Worm (Caenorhabditis elegans) whole organism, L1 larva: ENCODE data around the gene F53H4.3.
A peak's percentile ranks its signal among the peaks of the same experiment; 100 is the strongest.

ENCODE experiments used
- C04F5.9 ChIP-seq: sonication (generic microtip); optimal IDR thresholded peaks from 2 replicates; lab custom pipeline; 2016; ENCODE audit warnings: missing genetic modification characterization, missing compliant biosample characterization
- C34B4.2 ChIP-seq: sonication (generic microtip); optimal IDR thresholded peaks from 2 replicates; lab custom pipeline; 2017; ENCODE audit warnings: mild to moderate bottlenecking, missing genetic modification characterization, missing compliant biosample characterization
- F16B12.6 ChIP-seq: fragments of 150-350 bp; optimal IDR thresholded peaks from 2 replicates; lab custom pipeline; 2014; ENCODE audit warnings: missing biosample characterization, missing genetic modification characterization
- Y116A8C.19 ChIP-seq: sonication (generic microtip); optimal IDR thresholded peaks from 2 replicates; lab custom pipeline; 2016; ENCODE audit warnings: missing compliant biosample characterization, missing genetic modification characterization, borderline replicate concordance
- alr-1 ChIP-seq: fragments of 200-800 bp; sonication (Bioruptor generic); optimal IDR thresholded peaks from 2 replicates; lab custom pipeline; 2018; ENCODE audit warnings: borderline replicate concordance, mild to moderate bottlenecking, missing genetic modification characterization, missing compliant biosample characterization
- ceh-63 ChIP-seq: fragments of 200-800 bp; sonication (Bioruptor generic); optimal IDR thresholded peaks from 2 replicates; lab custom pipeline; 2018; ENCODE audit warnings: mild to moderate bottlenecking, missing genetic modification characterization, missing compliant biosample characterization
- ceh-8 ChIP-seq: fragments of 200-800 bp; sonication (Bioruptor generic); optimal IDR thresholded peaks from 2 replicates; lab custom pipeline; 2018; ENCODE audit warnings: mild to moderate bottlenecking, missing genetic modification characterization, moderate library complexity, missing compliant biosample characterization
- ceh-82 ChIP-seq, 3 experiments: fragments of 150-350 bp in 1 of 3; sonication (generic microtip) in 2 of 3; optimal IDR thresholded peaks; 2 replicates each; lab custom pipeline; 2014 to 2017; ENCODE audit warnings: missing biosample characterization in 3 of 3, missing genetic modification characterization in 3 of 3
- ces-1 ChIP-seq: fragments of 150-350 bp; optimal IDR thresholded peaks from 2 replicates; lab custom pipeline; 2014; ENCODE audit warnings: missing biosample characterization, missing genetic modification reagents, missing genetic modification characterization
- dpl-1 ChIP-seq, 3 experiments: fragments of 150-350 bp in 2 of 3; sonication (generic microtip) in 1 of 3; optimal IDR thresholded peaks; 2 replicates each; lab custom pipeline; 2014 to 2017; ENCODE audit warnings: missing biosample characterization in 3 of 3, missing genetic modification characterization in 3 of 3, missing genetic modification reagents in 3 of 3
- dsc-1 ChIP-seq: sonication (generic microtip); optimal IDR thresholded peaks from 2 replicates; lab custom pipeline; 2016; ENCODE audit warnings: mild to moderate bottlenecking, missing genetic modification characterization, missing compliant biosample characterization
- efl-1 ChIP-seq, 4 experiments: fragments of 150-350 bp; optimal IDR thresholded peaks in 3 of 4; peaks in 1 of 4; 1 replicate in 1 of 4; 2 replicates in 3 of 4; lab custom pipeline; 2014; ENCODE audit warnings: missing biosample characterization in 2 of 4, missing genetic modification characterization in 2 of 4, missing genetic modification reagents in 2 of 4
- egl-13 ChIP-seq: sonication (generic microtip); optimal IDR thresholded peaks from 2 replicates; lab custom pipeline; 2016; ENCODE audit warnings: missing genotype, missing genetic modification reagents, missing genetic modification characterization, missing compliant biosample characterization
- egl-27 ChIP-seq, 2 experiments: fragments of 150-350 bp in 1 of 2; sonication (generic microtip); optimal IDR thresholded peaks; 3 replicates each; lab custom pipeline; 2017 to 2018; ENCODE audit warnings: missing biosample characterization in 2 of 2, missing genetic modification characterization in 2 of 2, missing genetic modification reagents in 2 of 2
- elt-2 ChIP-seq: sonication (generic microtip); optimal IDR thresholded peaks from 2 replicates; lab custom pipeline; 2016; ENCODE audit warnings: missing genetic modification characterization, mild to moderate bottlenecking, inconsistent platforms, missing compliant biosample characterization, missing genetic modification reagents
- elt-3 ChIP-seq, 6 experiments: fragments of 150-350 bp in 1 of 6; sonication (generic microtip); optimal IDR thresholded peaks; 2 replicates each; lab custom pipeline; 2017 to 2018; ENCODE audit warnings: missing biosample characterization in 6 of 6, missing genetic modification characterization in 6 of 6, inconsistent platforms in 1 of 6
- ets-5 ChIP-seq: fragments of 200-800 bp; sonication (Bioruptor generic); IDR thresholded peaks from 2 replicates; pipeline ENCODE4 v1.3.6; 2022; ENCODE audit warnings: missing genetic modification characterization, missing compliant biosample characterization
- fkh-10 ChIP-seq: sonication (generic microtip); optimal IDR thresholded peaks from 2 replicates; lab custom pipeline; 2017; ENCODE audit warnings: missing biosample characterization, missing genetic modification reagents, missing genetic modification characterization
- fkh-8 ChIP-seq: sonication (generic microtip); optimal IDR thresholded peaks from 2 replicates; lab custom pipeline; 2016; ENCODE audit warnings: mild to moderate bottlenecking, missing genetic modification characterization, missing compliant biosample characterization
- fos-1 ChIP-seq: fragments of 150-350 bp; optimal IDR thresholded peaks from 2 replicates; lab custom pipeline; 2014; ENCODE audit warnings: missing biosample characterization, missing genetic modification characterization
- hlh-17 ChIP-seq: fragments of 200-800 bp; sonication (Bioruptor generic); optimal IDR thresholded peaks from 2 replicates; lab custom pipeline; 2018; ENCODE audit warnings: missing genetic modification characterization, mild to moderate bottlenecking, missing compliant biosample characterization, moderate library complexity, borderline replicate concordance
- hlh-4 ChIP-seq: sonication (generic microtip); optimal IDR thresholded peaks from 2 replicates; lab custom pipeline; 2016; ENCODE audit warnings: mild to moderate bottlenecking, missing genetic modification characterization, missing compliant biosample characterization
- isw-1 ChIP-seq: fragments of 200-800 bp; sonication (Bioruptor generic); IDR thresholded peaks from 2 replicates; pipeline ENCODE4 v1.3.6; 2022; ENCODE audit warnings: missing genetic modification characterization, missing compliant biosample characterization
- lin-13 ChIP-seq: fragments of 150-350 bp; optimal IDR thresholded peaks from 2 replicates; lab custom pipeline; 2014; ENCODE audit warnings: missing biosample characterization, missing genetic modification reagents, missing genetic modification characterization
- lin-14 ChIP-seq: fragments of 200-800 bp; sonication (Bioruptor generic); optimal IDR thresholded peaks from 2 replicates; lab custom pipeline; 2018; ENCODE audit warnings: mild to moderate bottlenecking, missing genetic modification characterization, moderate library complexity, missing compliant biosample characterization
- lin-15B ChIP-seq: fragments of 150-350 bp; sonication (generic microtip); optimal IDR thresholded peaks from 3 replicates; lab custom pipeline; 2014; ENCODE audit warnings: missing biosample characterization, missing genetic modification characterization
- lin-39 ChIP-seq: fragments of 150-350 bp; optimal IDR thresholded peaks from 2 replicates; lab custom pipeline; 2014; ENCODE audit warnings: missing biosample characterization, missing genetic modification reagents, missing genetic modification characterization
- lir-3 ChIP-seq: sonication (generic microtip); optimal IDR thresholded peaks from 2 replicates; lab custom pipeline; 2016; ENCODE audit warnings: mild to moderate bottlenecking, missing genetic modification characterization, moderate library complexity, missing compliant biosample characterization; ENCODE audit not compliant: poor library complexity
- mab-9 ChIP-seq: fragments of 200-800 bp; sonication (Bioruptor generic); IDR thresholded peaks from 2 replicates; pipeline ENCODE4 v1.3.6; 2022; ENCODE audit warnings: missing genetic modification reagents, missing genetic modification characterization, missing compliant biosample characterization
- mef-2 ChIP-seq: fragments of 150-350 bp; optimal IDR thresholded peaks from 2 replicates; lab custom pipeline; 2014; ENCODE audit warnings: missing biosample characterization, missing genetic modification characterization
- mep-1 ChIP-seq: fragments of 150-350 bp; optimal IDR thresholded peaks from 2 replicates; lab custom pipeline; 2014; ENCODE audit warnings: missing biosample characterization, missing genetic modification characterization
- nhr-19 ChIP-seq: fragments of 200-800 bp; sonication (Bioruptor generic); conservative IDR thresholded peaks from 2 replicates; pipeline ENCODE4 v1.3.6; 2022; ENCODE audit warnings: missing genetic modification characterization, missing compliant biosample characterization
- nhr-20 ChIP-seq: sonication (generic microtip); optimal IDR thresholded peaks from 2 replicates; lab custom pipeline; 2016; ENCODE audit warnings: mild to moderate bottlenecking, missing genetic modification characterization, missing compliant biosample characterization
- nhr-47 ChIP-seq: sonication (generic microtip); optimal IDR thresholded peaks from 2 replicates; lab custom pipeline; 2016; ENCODE audit warnings: mild to moderate bottlenecking, missing genetic modification characterization, moderate library complexity, missing compliant biosample characterization
- nhr-76 ChIP-seq: sonication (generic microtip); optimal IDR thresholded peaks from 2 replicates; lab custom pipeline; 2017; ENCODE audit warnings: missing biosample characterization, missing genetic modification characterization
- nhr-77 ChIP-seq: fragments of 150-350 bp; optimal IDR thresholded peaks from 2 replicates; lab custom pipeline; 2014; ENCODE audit warnings: missing biosample characterization, missing genetic modification characterization
- nhr-84 ChIP-seq: sonication (generic microtip); optimal IDR thresholded peaks from 2 replicates; lab custom pipeline; 2017; ENCODE audit warnings: missing biosample characterization, missing genetic modification characterization
- pag-3 ChIP-seq: sonication (generic microtip); optimal IDR thresholded peaks from 2 replicates; lab custom pipeline; 2017; ENCODE audit warnings: missing genetic modification characterization, mild to moderate bottlenecking, missing compliant biosample characterization, antibody characterized with exemption, borderline replicate concordance; ENCODE audit not compliant: insufficient read depth
- skn-1 ChIP-seq: fragments of 150-350 bp; optimal IDR thresholded peaks from 2 replicates; lab custom pipeline; 2014; ENCODE audit warnings: missing biosample characterization, missing genetic modification characterization
- snpc-4 ChIP-seq: fragments of 150-350 bp; optimal IDR thresholded peaks from 2 replicates; lab custom pipeline; 2014; ENCODE audit warnings: missing biosample characterization, missing genetic modification characterization
- snu-23 ChIP-seq: sonication (generic microtip); optimal IDR thresholded peaks from 2 replicates; lab custom pipeline; 2016; ENCODE audit warnings: missing genetic modification characterization, missing compliant biosample characterization
- sox-4 ChIP-seq: sonication (generic microtip); optimal IDR thresholded peaks from 2 replicates; lab custom pipeline; 2016; ENCODE audit warnings: missing genetic modification characterization, missing compliant biosample characterization
- sptf-1 ChIP-seq: fragments of 150-350 bp; optimal IDR thresholded peaks from 2 replicates; lab custom pipeline; 2014; ENCODE audit warnings: missing biosample characterization, missing genetic modification characterization
- swsn-7 ChIP-seq: sonication (generic microtip); optimal IDR thresholded peaks from 2 replicates; lab custom pipeline; 2016; ENCODE audit warnings: missing genetic modification characterization, missing compliant biosample characterization
- unc-130 ChIP-seq: fragments of 150-350 bp; optimal IDR thresholded peaks from 2 replicates; lab custom pipeline; 2017; ENCODE audit warnings: missing biosample characterization, missing genetic modification characterization, inconsistent platforms
- unc-30 ChIP-seq: sonication (generic microtip); optimal IDR thresholded peaks from 2 replicates; lab custom pipeline; 2017; ENCODE audit warnings: missing biosample characterization, missing genetic modification characterization
- unc-62 ChIP-seq: fragments of 150-350 bp; optimal IDR thresholded peaks from 2 replicates; lab custom pipeline; 2014; ENCODE audit warnings: missing biosample characterization, missing genetic modification reagents, missing genetic modification characterization
- unc-86 ChIP-seq: sonication (generic microtip); optimal IDR thresholded peaks from 2 replicates; lab custom pipeline; 2016; ENCODE audit warnings: missing genetic modification characterization, missing compliant biosample characterization
- vab-15 ChIP-seq: sonication (generic microtip); optimal IDR thresholded peaks from 2 replicates; lab custom pipeline; 2017; ENCODE audit warnings: missing genotype, mild to moderate bottlenecking, missing genetic modification characterization, missing compliant biosample characterization
- zip-4 ChIP-seq: fragments of 200-800 bp; sonication (Bioruptor generic); optimal IDR thresholded peaks from 2 replicates; lab custom pipeline; 2018; ENCODE audit warnings: mild to moderate bottlenecking, missing genetic modification characterization, moderate library complexity, missing compliant biosample characterization
- ztf-4 ChIP-seq: fragments of 150-350 bp; optimal IDR thresholded peaks from 2 replicates; lab custom pipeline; 2014; ENCODE audit warnings: missing biosample characterization, missing genetic modification characterization

F53H4.3 gene

ce11 chrX:15841086-15841622 lies 46.2 kb downstream of the F53H4.3 start, which contains the start of gene serp-1.1 (continued):
- no peak for TF ChIP-seq alr-1
- TF ChIP-seq dsc-1 (tag; lab: Kevin White, UChicago), result peak; percentile 97
- TF ChIP-seq ceh-63 (GFP tag; lab: Kevin White, UChicago), result no peak
- no peak for TF ChIP-seq hlh-17 (GFP tag; lab: Kevin White, UChicago)
- no peak for TF ChIP-seq hlh-4
- TF ChIP-seq efl-1 (optimal IDR thresholded peaks at IDR 0.05; lab: Kevin White, UChicago), result peak; percentile 86 to 93
- TF ChIP-seq efl-1 (GFP tag; optimal IDR thresholded peaks at IDR 0.05 in 1 of 2; lab: Kevin White, UChicago), result peak; percentile 69 to 97
- TF ChIP-seq elt-3 (tag; optimal IDR thresholded peaks at IDR 0.05; lab: Kevin White, UChicago), result peak; percentile 89 to 99 (median 98)
- TF ChIP-seq lin-14 (GFP tag; lab: Kevin White, UChicago), result peak; percentile 100
- peak; percentile 99 for TF ChIP-seq lin-13
- TF ChIP-seq vab-15, result peak; percentile 85
- TF ChIP-seq elt-2, result peak; percentile 94
- peak; percentile 91 for TF ChIP-seq zip-4
- peak; percentile 99 for TF ChIP-seq nhr-47 (tag; lab: Kevin White, UChicago)
- peak; percentile 95 to 97 for TF ChIP-seq egl-27 (tag; optimal IDR thresholded peaks at IDR 0.05; lab: Kevin White, UChicago)
- TF ChIP-seq unc-130, result peak; percentile 96
- peak; percentile 91 for TF ChIP-seq lin-39 (tag; lab: Kevin White, UChicago)
- peak; percentile 48 for TF ChIP-seq unc-62 (GFP tag; lab: Kevin White, UChicago)
- peak; percentile 85 for TF ChIP-seq C04F5.9
- TF ChIP-seq ets-5 (GFP tag; lab: Robert Waterston, UW), result no peak
- peak; percentile 93 for TF ChIP-seq lin-15B (tag; lab: Kevin White, UChicago)
- no peak for TF ChIP-seq Y116A8C.19 (tag; lab: Kevin White, UChicago)
- TF ChIP-seq egl-13, result peak; percentile 97
- TF ChIP-seq fkh-10 (GFP tag; lab: Kevin White, UChicago), result peak; percentile 92
- peak; percentile 90 for TF ChIP-seq snpc-4
- TF ChIP-seq C34B4.2, result peak; percentile 75
- no peak for TF ChIP-seq sptf-1
- TF ChIP-seq F16B12.6, result peak; percentile 75
- TF ChIP-seq mef-2 (tag; lab: Kevin White, UChicago), result peak; percentile 89
- TF ChIP-seq nhr-20 (tag; lab: Kevin White, UChicago), result peak; percentile 100
- peak; percentile 94 to 99 (median 97) for TF ChIP-seq ceh-82 (tag; optimal IDR thresholded peaks at IDR 0.05; lab: Kevin White, UChicago)
- peak; percentile 99 for TF ChIP-seq snu-23 (GFP tag; lab: Kevin White, UChicago)
- TF ChIP-seq sox-4, result peak; percentile 65
- peak; percentile 98 for TF ChIP-seq nhr-77 (tag; lab: Kevin White, UChicago)
- peak; percentile 96 for TF ChIP-seq nhr-76 (tag; lab: Kevin White, UChicago)
- TF ChIP-seq unc-86 (tag; lab: Kevin White, UChicago), result peak; percentile 98
- peak; percentile 91 for TF ChIP-seq mab-9
- peak; percentile 94 for TF ChIP-seq fkh-8 (tag; lab: Kevin White, UChicago)
- TF ChIP-seq swsn-7 (tag; lab: Kevin White, UChicago), result peak; percentile 99
- no peak for TF ChIP-seq pag-3 (tag; lab: Kevin White, UChicago)
- TF ChIP-seq ces-1 (GFP tag; lab: Kevin White, UChicago), result no peak
- TF ChIP-seq isw-1, result peak; percentile 94
- no peak for TF ChIP-seq unc-30 (tag; lab: Kevin White, UChicago)
- peak; percentile 93 for TF ChIP-seq fos-1 (tag; lab: Kevin White, UChicago)
- TF ChIP-seq mep-1, result peak; percentile 97
- TF ChIP-seq ceh-8 (GFP tag; lab: Kevin White, UChicago), result peak; percentile 86
- TF ChIP-seq ztf-4, result peak; percentile 97
- TF ChIP-seq nhr-84 (tag; lab: Kevin White, UChicago), result no peak
- TF ChIP-seq nhr-19 (GFP tag; lab: Robert Waterston, UW), result peak; percentile 99
- peak; percentile 78 to 82 (median 81) for TF ChIP-seq dpl-1 (GFP tag; optimal IDR thresholded peaks at IDR 0.05; lab: Kevin White, UChicago)
- TF ChIP-seq lir-3, result peak; percentile 95
- peak; percentile 94 for TF ChIP-seq skn-1 (tag; lab: Kevin White, UChicago)
